Worm (Caenorhabditis elegans): Measurements from ENCODE around the gene fbxa-209.

DNA sequence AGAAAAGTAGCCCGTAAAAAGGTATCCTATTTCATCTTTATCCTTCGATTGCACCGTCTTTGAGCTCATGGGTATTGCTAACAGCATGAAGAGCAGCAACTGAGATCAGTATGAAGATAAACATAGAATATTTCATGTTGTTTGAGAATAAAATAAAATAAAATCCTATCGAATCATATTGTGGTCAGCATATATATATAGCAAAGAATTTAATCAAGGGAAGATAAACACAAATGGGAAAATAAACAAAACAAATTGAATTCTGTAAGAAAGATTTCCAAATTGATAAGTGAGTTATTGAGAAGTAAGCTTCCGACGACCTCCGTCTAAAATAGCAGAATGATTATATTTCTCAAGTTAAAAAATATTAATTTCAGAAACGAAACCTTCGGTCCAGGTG, 16.9 kb upstream of the fbxa-209 start, which contains the start of gene T26H5.10:
- TF ChIP-seq unc-55 (GFP tag; optimal IDR thresholded peaks at IDR 0.05) = no peak
- no peak for TF ChIP-seq nhr-232 (tag; optimal IDR thresholded peaks at IDR 0.05)
- no peak for TF ChIP-seq pqm-1 (tag; optimal IDR thresholded peaks at IDR 0.05)
- no peak for TF ChIP-seq tbx-2 (tag; optimal IDR thresholded peaks at IDR 0.05)
- TF ChIP-seq ceh-2 (tag; optimal IDR thresholded peaks at IDR 0.05) = no peak
- TF ChIP-seq pag-3 (tag; optimal IDR thresholded peaks at IDR 0.05; ENCODE audit: borderline replicate concordance) = no peak
- TF ChIP-seq rnt-1 (tag; optimal IDR thresholded peaks at IDR 0.05) = no peak
- no peak for TF ChIP-seq hlh-30 (tag; optimal IDR thresholded peaks at IDR 0.05; ENCODE audit: insufficient read depth)
- TF ChIP-seq T23F11.4 (GFP tag; optimal IDR thresholded peaks at IDR 0.05) = no peak
- no peak for TF ChIP-seq ceh-18 (tag; optimal IDR thresholded peaks at IDR 0.05)
- no peak for TF ChIP-seq pha-4 (tag; optimal IDR thresholded peaks at IDR 0.05)
- TF ChIP-seq ceh-9 (tag; optimal IDR thresholded peaks at IDR 0.05) = no peak
